Fruit fly (Drosophila melanogaster): ENCODE measurements around the gene CHKov2.

Gene CHKov2

dm6 chr3R:25312583-25312982 is 18.4 kb downstream of the CHKov2 start:
- TF ChIP-seq CG1233 (GFP tag; optimal IDR thresholded peaks at IDR 0.05) = peak; percentile 11
- TF ChIP-seq CTCF (GFP tag; optimal IDR thresholded peaks at IDR 0.05) = peak; percentile 89
- peak; percentile 23 for TF ChIP-seq CG13296 (GFP tag; optimal IDR thresholded peaks at IDR 0.05)
- TF ChIP-seq Meics (GFP tag; optimal IDR thresholded peaks at IDR 0.05) = peak; percentile 27
- peak; percentile 11 for TF ChIP-seq CG3281 (GFP tag; optimal IDR thresholded peaks at IDR 0.05)
- peak; percentile 22 for TF ChIP-seq Ets97D (GFP tag; optimal IDR thresholded peaks at IDR 0.05)
- TF ChIP-seq mirr (GFP tag; optimal IDR thresholded peaks at IDR 0.05) = peak; percentile 49
- TF ChIP-seq pho (GFP tag; optimal IDR thresholded peaks at IDR 0.05) = no peak
- peak; percentile 26 for TF ChIP-seq lab (GFP tag; optimal IDR thresholded peaks at IDR 0.05)
- TF ChIP-seq Med (GFP tag) = peak; percentile 70
- TF ChIP-seq Ets65A (GFP tag) = peak; percentile 43
- TF ChIP-seq rib (GFP tag; IDR thresholded peaks at IDR 0.05) = no peak
- no peak for TF ChIP-seq Fer1 (GFP tag; optimal IDR thresholded peaks at IDR 0.05)
- TF ChIP-seq caup (GFP tag; optimal IDR thresholded peaks at IDR 0.05; ENCODE audit: severe bottlenecking) = peak; percentile 26
- TF ChIP-seq CG6689 (GFP tag; IDR thresholded peaks at IDR 0.05) = no peak
- peak; percentile 3 for TF ChIP-seq bcd (GFP tag; optimal IDR thresholded peaks at IDR 0.05)
- TF ChIP-seq vfl (GFP tag; optimal IDR thresholded peaks at IDR 0.05) = no peak
- peak; percentile 29 for TF ChIP-seq CG15514 (GFP tag; optimal IDR thresholded peaks at IDR 0.05)
- TF ChIP-seq Dp (GFP tag; optimal IDR thresholded peaks at IDR 0.05) = peak; percentile 45
- TF ChIP-seq CG7839 (tag; optimal IDR thresholded peaks at IDR 0.05) = peak; percentile 11
- TF ChIP-seq E2f2 (GFP tag; IDR thresholded peaks at IDR 0.05) = peak; percentile 63
- TF ChIP-seq Dip2 (GFP tag; IDR thresholded peaks at IDR 0.05) = peak; percentile 84
- no peak for TF ChIP-seq onecut (GFP tag; IDR thresholded peaks at IDR 0.05)
- peak; percentile 1 for TF ChIP-seq CG9437 (GFP tag; optimal IDR thresholded peaks at IDR 0.05)

- TF ChIP-seq bcd (GFP tag; optimal IDR thresholded peaks at IDR 0.05) (no peak), Hsf (GFP tag; optimal IDR thresholded peaks at IDR 0.05) (no peak), tgo (GFP tag; IDR thresholded peaks at IDR 0.05) (no peak), seq (GFP tag; IDR thresholded peaks at IDR 0.05) (no peak), CrebB (tag; optimal IDR thresholded peaks at IDR 0.05) (no peak), Dp (GFP tag; optimal IDR thresholded peaks at IDR 0.05) (no peak), CG2889 (GFP tag; IDR thresholded peaks at IDR 0.05) (no peak)
Measured at dm6 chr3R:25310843-25311242, 20.2 kb downstream of the CHKov2 start, which contains the start of gene CG31099. CG31099 (minus strand) TSS chr3R:25310943.

- TF ChIP-seq grn (GFP tag; optimal IDR thresholded peaks at IDR 0.05) (peak; percentile 38), ci (GFP tag; IDR thresholded peaks at IDR 0.05) (no peak), Hr3 (GFP tag; optimal IDR thresholded peaks at IDR 0.05) (no peak), disco-r (GFP tag; optimal IDR thresholded peaks at IDR 0.05) (no peak), NFAT (GFP tag; IDR thresholded peaks at IDR 0.05) (no peak), Myb (GFP tag; optimal IDR thresholded peaks at IDR 0.05) (no peak), mam (GFP tag; optimal IDR thresholded peaks at IDR 0.05) (no peak), shn (GFP tag; optimal IDR thresholded peaks at IDR 0.05) (no peak), org-1 (GFP tag; optimal IDR thresholded peaks at IDR 0.05) (no peak), CG30403 (GFP tag; optimal IDR thresholded peaks at IDR 0.05) (no peak), unc-4 (GFP tag; IDR thresholded peaks at IDR 0.05; ENCODE audit: partially characterized antibody) (no peak), btn (GFP tag; optimal IDR thresholded peaks at IDR 0.05) (no peak), Dbx (GFP tag; IDR thresholded peaks at IDR 0.05) (no peak), CG9932 (GFP tag; IDR thresholded peaks at IDR 0.05) (no peak), CG2678 (tag; optimal IDR thresholded peaks at IDR 0.05) (no peak), CG4854 (GFP tag; optimal IDR thresholded peaks at IDR 0.05) (no peak), Hr51 (GFP tag; optimal IDR thresholded peaks at IDR 0.05) (no peak), sug (tag; optimal IDR thresholded peaks at IDR 0.05) (peak; percentile 69), CG34376 (GFP tag; optimal IDR thresholded peaks at IDR 0.05) (peak; percentile 7), z (GFP tag; IDR thresholded peaks at IDR 0.05) (no peak), Poxn (GFP tag; IDR thresholded peaks at IDR 0.05) (no peak), CG10543 (GFP tag; optimal IDR thresholded peaks at IDR 0.05) (no peak), schlank (tag; optimal IDR thresholded peaks at IDR 0.05) (no peak)
Measured at dm6 chr3R:25309175-25309574, 21.8 kb downstream of the CHKov2 start.

All from whole organism, embryonic.